Worm (Caenorhabditis elegans) whole organism, mixed stage, embryonic: ENCODE results near the gene F11A5.16.

Experiments
- M03D4.4 ChIP-seq: sonication (generic microtip); optimal IDR thresholded peaks from 2 replicates; lab custom pipeline; 2017; ENCODE audit warnings: mild to moderate bottlenecking, missing genetic modification characterization, missing compliant biosample characterization
- bed-3 ChIP-seq: fragments of 200-800 bp; sonication (Bioruptor generic); optimal IDR thresholded peaks from 3 replicates; lab custom pipeline; 2018; ENCODE audit warnings: mild to moderate bottlenecking, missing genetic modification characterization, moderate library complexity, missing compliant biosample characterization
- ceh-39 ChIP-seq: fragments of 150-350 bp; optimal IDR thresholded peaks from 2 replicates; lab custom pipeline; 2014; ENCODE audit warnings: missing biosample characterization, missing genetic modification characterization
- ceh-43 ChIP-seq: fragments of 200-800 bp; sonication (Bioruptor generic); optimal IDR thresholded peaks from 2 replicates; lab custom pipeline; 2018; ENCODE audit warnings: mild to moderate bottlenecking, missing genetic modification characterization, moderate library complexity, missing compliant biosample characterization
- ceh-83 ChIP-seq: fragments of 200-800 bp; sonication (Bioruptor generic); optimal IDR thresholded peaks from 2 replicates; lab custom pipeline; 2018; ENCODE audit warnings: mild to moderate bottlenecking, missing genetic modification characterization, missing compliant biosample characterization
- ces-1 ChIP-seq: fragments of 150-350 bp; optimal IDR thresholded peaks from 2 replicates; lab custom pipeline; 2014; ENCODE audit warnings: missing biosample characterization, missing genetic modification reagents, missing genetic modification characterization
- cnd-1 ChIP-seq: fragments of 200-800 bp; sonication (Bioruptor generic); optimal IDR thresholded peaks from 2 replicates; lab custom pipeline; 2018; ENCODE audit warnings: mild to moderate bottlenecking, missing genetic modification characterization, missing compliant biosample characterization
- drap-1 ChIP-seq: fragments of 200-800 bp; sonication (Bioruptor generic); optimal IDR thresholded peaks from 3 replicates; lab custom pipeline; 2018; ENCODE audit warnings: mild to moderate bottlenecking, missing genetic modification characterization, missing compliant biosample characterization
- elt-1 ChIP-seq: sonication (generic microtip); optimal IDR thresholded peaks from 2 replicates; lab custom pipeline; 2017; ENCODE audit warnings: missing genetic modification characterization, mild to moderate bottlenecking, missing compliant biosample characterization, antibody characterized with exemption, moderate library complexity, borderline replicate concordance; ENCODE audit not compliant: insufficient read depth
- elt-3 ChIP-seq: fragments of 150-350 bp; optimal IDR thresholded peaks from 2 replicates; lab custom pipeline; 2014; ENCODE audit warnings: missing biosample characterization, missing genetic modification characterization
- ham-2 ChIP-seq: fragments of 200-800 bp; sonication (Bioruptor generic); optimal IDR thresholded peaks from 2 replicates; lab custom pipeline; 2018; ENCODE audit warnings: mild to moderate bottlenecking, missing genetic modification characterization, missing compliant biosample characterization
- hlh-1 ChIP-seq: fragments of 150-350 bp; optimal IDR thresholded peaks from 2 replicates; lab custom pipeline; 2014; ENCODE audit warnings: missing biosample characterization, missing genetic modification reagents, missing genetic modification characterization
- lin-13 ChIP-seq: fragments of 150-350 bp; optimal IDR thresholded peaks from 2 replicates; lab custom pipeline; 2014; ENCODE audit warnings: missing biosample characterization, missing genetic modification characterization
- lin-32 ChIP-seq: fragments of 200-800 bp; sonication (Bioruptor generic); optimal IDR thresholded peaks from 2 replicates; lab custom pipeline; 2018; ENCODE audit warnings: mild to moderate bottlenecking, missing genetic modification characterization, missing compliant biosample characterization
- lsy-2 ChIP-seq: fragments of 150-350 bp; optimal IDR thresholded peaks from 2 replicates; lab custom pipeline; 2014; ENCODE audit warnings: missing biosample characterization, missing genetic modification characterization
- mab-5 ChIP-seq: fragments of 150-350 bp; optimal IDR thresholded peaks from 2 replicates; lab custom pipeline; 2014; ENCODE audit warnings: missing biosample characterization, missing genetic modification characterization
- mep-1 ChIP-seq: fragments of 150-350 bp; optimal IDR thresholded peaks from 2 replicates; lab custom pipeline; 2017; ENCODE audit warnings: missing biosample characterization, missing genetic modification reagents, missing genetic modification characterization, inconsistent platforms
- mls-2 ChIP-seq: sonication (generic microtip); optimal IDR thresholded peaks from 2 replicates; lab custom pipeline; 2016; ENCODE audit warnings: mild to moderate bottlenecking, missing genetic modification characterization, moderate library complexity, missing compliant biosample characterization
- nhr-12 ChIP-seq: fragments of 150-350 bp; optimal IDR thresholded peaks from 2 replicates; lab custom pipeline; 2014; ENCODE audit warnings: missing biosample characterization, missing genetic modification characterization
- nhr-2 ChIP-seq: fragments of 150-350 bp; optimal IDR thresholded peaks from 2 replicates; lab custom pipeline; 2014; ENCODE audit warnings: missing biosample characterization, missing genetic modification characterization
- nhr-237 ChIP-seq: fragments of 150-350 bp; optimal IDR thresholded peaks from 2 replicates; lab custom pipeline; 2014; ENCODE audit warnings: missing biosample characterization, missing genetic modification characterization
- nhr-28 ChIP-seq: fragments of 150-350 bp; optimal IDR thresholded peaks from 2 replicates; lab custom pipeline; 2014; ENCODE audit warnings: missing biosample characterization, missing genetic modification characterization
- nhr-76 ChIP-seq: sonication (generic microtip); optimal IDR thresholded peaks from 2 replicates; lab custom pipeline; 2017; ENCODE audit warnings: missing biosample characterization, missing genetic modification characterization
- pha-4 ChIP-seq: fragments of 150-350 bp; optimal IDR thresholded peaks from 2 replicates; lab custom pipeline; 2018; ENCODE audit warnings: missing biosample characterization, missing genetic modification reagents, missing genetic modification characterization
- sem-2 ChIP-seq: fragments of 200-800 bp; sonication (Bioruptor generic); optimal IDR thresholded peaks from 2 replicates; lab custom pipeline; 2018; ENCODE audit warnings: mild to moderate bottlenecking, missing genetic modification characterization, missing compliant biosample characterization
- snpc-4 ChIP-seq: fragments of 150-350 bp; optimal IDR thresholded peaks from 2 replicates; lab custom pipeline; 2014; ENCODE audit warnings: missing biosample characterization, missing genetic modification characterization
- sptf-1 ChIP-seq: sonication (generic microtip); optimal IDR thresholded peaks from 2 replicates; lab custom pipeline; 2017; ENCODE audit warnings: mild to moderate bottlenecking, missing genetic modification characterization, moderate library complexity, missing compliant biosample characterization
- unc-120 ChIP-seq: sonication (generic microtip); optimal IDR thresholded peaks from 2 replicates; lab custom pipeline; 2017; ENCODE audit warnings: missing genetic modification characterization, missing compliant biosample characterization; ENCODE audit not compliant: poor library complexity, severe bottlenecking
- unc-39 ChIP-seq: fragments of 150-350 bp; optimal IDR thresholded peaks from 2 replicates; lab custom pipeline; 2014; ENCODE audit warnings: missing biosample characterization, missing genetic modification characterization
- zip-8 ChIP-seq: fragments of 150-350 bp; optimal IDR thresholded peaks from 2 replicates; lab custom pipeline; 2014; ENCODE audit warnings: missing biosample characterization, missing genetic modification characterization
- ztf-11 ChIP-seq: fragments of 150-350 bp; optimal IDR thresholded peaks from 2 replicates; lab custom pipeline; 2014; ENCODE audit warnings: missing biosample characterization, missing genetic modification characterization

Gene F11A5.16

ce11 chrV:16232180-16232579, 21.4 kb downstream of the F11A5.16 start, which contains the start of gene gst-22:
gst-22 (minus strand) TSS chrV:16232282.
- TF ChIP-seq drap-1 (GFP tag; lab: Kevin White, UChicago) = no peak
- TF ChIP-seq ztf-11 (tag; lab: Kevin White, UChicago) = no peak
- TF ChIP-seq mab-5 (tag; lab: Kevin White, UChicago) = no peak
- TF ChIP-seq pha-4 (tag; lab: Kevin White, UChicago) = no peak
- TF ChIP-seq cnd-1 (tag; lab: Kevin White, UChicago) = no peak
- no peak for TF ChIP-seq lin-32 (GFP tag; lab: Kevin White, UChicago)
- no peak for TF ChIP-seq elt-1
- TF ChIP-seq unc-120 = no peak
- TF ChIP-seq ham-2 (GFP tag; lab: Kevin White, UChicago) = no peak

- TF ChIP-seq unc-39 (tag; lab: Kevin White, UChicago) (no peak), zip-8 (tag; lab: Kevin White, UChicago) (no peak), drap-1 (GFP tag; lab: Kevin White, UChicago) (no peak), elt-3 (tag; lab: Kevin White, UChicago) (no peak), ceh-43 (GFP tag; lab: Kevin White, UChicago) (no peak), ceh-83 (GFP tag; lab: Kevin White, UChicago) (no peak), nhr-2 (tag; lab: Kevin White, UChicago) (no peak), mls-2 (tag; lab: Kevin White, UChicago) (no peak), nhr-12 (tag; lab: Kevin White, UChicago) (no peak), cnd-1 (tag; lab: Kevin White, UChicago) (no peak), M03D4.4 (tag; lab: Kevin White, UChicago) (no peak), ces-1 (GFP tag; lab: Kevin White, UChicago) (no peak), sem-2 (GFP tag; lab: Kevin White, UChicago) (no peak), pha-4 (tag; lab: Kevin White, UChicago) (no peak), ceh-39 (tag; lab: Kevin White, UChicago) (no peak), nhr-28 (tag; lab: Kevin White, UChicago) (no peak), elt-1 (no peak), sptf-1 (tag; lab: Kevin White, UChicago) (no peak)
Measured at ce11 chrV:16233624-16234023, 22.9 kb downstream of the F11A5.16 start, which contains the start of gene clec-233. clec-233 (plus strand) TSS chrV:16233924.

DNA sequence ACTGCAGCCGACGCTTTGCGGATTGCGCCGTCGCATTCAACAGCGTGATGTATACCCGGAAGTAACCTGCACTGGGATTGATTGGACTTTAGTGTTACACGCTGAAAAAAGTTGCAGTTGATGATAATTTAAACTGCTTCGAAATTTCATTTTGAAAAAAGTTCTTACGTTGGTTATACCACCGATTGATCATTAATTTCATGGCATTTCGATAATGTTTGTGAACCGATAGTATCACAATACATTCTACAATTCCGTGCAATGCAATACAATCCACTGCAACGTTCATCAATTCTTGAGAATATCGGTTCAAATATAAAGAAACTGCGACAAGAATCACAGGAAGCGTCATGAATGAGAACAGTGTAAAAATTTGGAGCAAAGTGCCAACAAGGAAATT, 24.4 kb downstream of the F11A5.16 start, which contains the start of gene F21H7.3:
Gene F21H7.3, minus strand, starts transcription at position 101 of the 400 bp plus-strand sequence.
- no peak for TF ChIP-seq pha-4 (tag; lab: Kevin White, UChicago)
- TF ChIP-seq unc-120 = no peak
- TF ChIP-seq nhr-237 (tag; lab: Kevin White, UChicago) = no peak
- TF ChIP-seq ceh-39 (tag; lab: Kevin White, UChicago) = no peak
- TF ChIP-seq zip-8 (tag; lab: Kevin White, UChicago) = no peak
- no peak for TF ChIP-seq lin-13
- TF ChIP-seq sptf-1 (tag; lab: Kevin White, UChicago) = no peak
- TF ChIP-seq, all 35 proteins: peak for 0

DNA sequence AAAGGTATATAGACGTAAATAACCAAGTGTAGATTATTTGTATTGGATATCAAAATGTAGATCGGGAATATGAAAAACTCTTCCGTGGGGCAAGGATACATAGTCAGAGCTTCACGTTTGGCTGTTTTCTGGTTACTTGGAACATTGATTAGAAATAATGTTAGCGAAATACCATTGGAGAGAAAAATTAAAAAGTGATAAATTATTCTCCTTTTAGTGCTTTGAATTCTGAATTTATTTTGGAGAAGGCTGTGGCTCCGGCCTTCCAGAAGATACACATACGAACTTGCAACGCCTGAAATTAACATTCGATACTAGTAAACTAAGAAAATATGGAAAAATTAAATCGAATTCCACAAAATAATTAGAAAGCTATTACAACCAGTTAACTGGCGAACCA, 24.9 kb downstream of the F11A5.16 start, which contains the start of gene srh-98:
Gene srh-98, minus strand, starts transcription at position 101 of the 400 bp plus-strand sequence.
- TF ChIP-seq drap-1 (GFP tag; lab: Kevin White, UChicago) (no peak), lin-13 (no peak), snpc-4 (tag; lab: Kevin White, UChicago) (no peak), ceh-43 (GFP tag; lab: Kevin White, UChicago) (no peak), bed-3 (GFP tag; lab: Kevin White, UChicago) (no peak), sem-2 (GFP tag; lab: Kevin White, UChicago) (no peak), unc-39 (tag; lab: Kevin White, UChicago) (no peak), mep-1 (tag; lab: Kevin White, UChicago) (no peak), pha-4 (tag; lab: Kevin White, UChicago) (no peak), nhr-76 (tag; lab: Kevin White, UChicago) (no peak), elt-3 (tag; lab: Kevin White, UChicago) (no peak), ceh-39 (tag; lab: Kevin White, UChicago) (no peak), mls-2 (tag; lab: Kevin White, UChicago) (no peak), nhr-2 (tag; lab: Kevin White, UChicago) (no peak), hlh-1 (tag; lab: Kevin White, UChicago) (no peak), lsy-2 (tag; lab: Kevin White, UChicago) (no peak), unc-120 (no peak)
- TF ChIP-seq, all 35 proteins: peak for 0
